Worm (Caenorhabditis elegans) whole organism, young adult: ENCODE results near the gene T25B9.3.

Experiments used
- C17E4.6 ChIP-seq: fragments of 200-800 bp; sonication (Bioruptor generic); IDR thresholded peaks from 2 replicates; pipeline ENCODE4 v1.3.6; 2022; ENCODE audit warnings: missing genetic modification reagents, missing genetic modification characterization, missing compliant biosample characterization
- D2030.7 ChIP-seq: fragments of 200-800 bp; sonication (Bioruptor generic); IDR thresholded peaks from 2 replicates; pipeline ENCODE4 v1.3.6; 2022; ENCODE audit warnings: missing genetic modification reagents, missing genetic modification characterization, missing compliant biosample characterization
- F49E8.2 ChIP-seq: sonication (generic microtip); optimal IDR thresholded peaks from 3 replicates; lab custom pipeline; 2017; ENCODE audit warnings: missing genetic modification characterization, mild to moderate bottlenecking, missing compliant biosample characterization, antibody characterized with exemption, moderate library complexity; ENCODE audit not compliant: insufficient read depth
- Y56A3A.18 ChIP-seq: fragments of 200-800 bp; sonication (Bioruptor generic); IDR thresholded peaks from 2 replicates; pipeline ENCODE4 v1.3.6; 2022; ENCODE audit warnings: missing genetic modification reagents, missing genetic modification characterization, missing compliant biosample characterization
- aptf-2 ChIP-seq: fragments of 200-800 bp; sonication (Bioruptor generic); conservative IDR thresholded peaks from 2 replicates; pipeline ENCODE4 v1.3.6; 2022; ENCODE audit warnings: missing genetic modification reagents, missing genetic modification characterization, missing compliant biosample characterization
- atf-7 ChIP-seq: sonication (generic microtip); optimal IDR thresholded peaks from 2 replicates; lab custom pipeline; 2017; ENCODE audit warnings: mild to moderate bottlenecking, missing genetic modification characterization, missing compliant biosample characterization
- lin-26 ChIP-seq: fragments of 200-800 bp; sonication (Bioruptor generic); IDR thresholded peaks from 2 replicates; pipeline ENCODE4 v1.3.6; 2022; ENCODE audit warnings: missing genetic modification reagents, missing genetic modification characterization, missing compliant biosample characterization
- lsl-1 ChIP-seq: fragments of 200-800 bp; sonication (Bioruptor generic); optimal IDR thresholded peaks from 2 replicates; lab custom pipeline; 2018; ENCODE audit warnings: mild to moderate bottlenecking, missing genetic modification characterization, moderate library complexity, missing compliant biosample characterization
- nfya-1 ChIP-seq: sonication (generic microtip); optimal IDR thresholded peaks from 2 replicates; lab custom pipeline; 2017; ENCODE audit warnings: antibody characterized with exemption, missing compliant biosample characterization, missing genetic modification characterization, borderline replicate concordance; ENCODE audit not compliant: insufficient read depth
- nfyb-1 ChIP-seq: fragments of 200-800 bp; sonication (Bioruptor generic); IDR thresholded peaks from 2 replicates; pipeline ENCODE4 v1.3.6; 2022; ENCODE audit warnings: missing genetic modification reagents, missing genetic modification characterization, missing compliant biosample characterization
- snpc-1.3 ChIP-seq: sonication (generic microtip); optimal IDR thresholded peaks from 2 replicates; lab custom pipeline; 2017; ENCODE audit warnings: missing genetic modification characterization, mild to moderate bottlenecking, missing compliant biosample characterization, antibody characterized with exemption, moderate library complexity, missing genotype, missing genetic modification reagents; ENCODE audit not compliant: insufficient read depth
- snpc-4 ChIP-seq, 5 experiments: fragments of 150-350 bp in 1 of 5; sonication (generic microtip) in 4 of 5; optimal IDR thresholded peaks; 2 replicates each; lab custom pipeline; 2014 to 2018; ENCODE audit warnings: missing genetic modification characterization in 5 of 5, missing biosample characterization in 3 of 5, antibody characterized with exemption in 2 of 5, mild to moderate bottlenecking in 2 of 5, missing compliant biosample characterization in 2 of 5, missing genotype in 2 of 5, moderate library complexity in 2 of 5, missing genetic modification reagents in 1 of 5

- TF ChIP-seq snpc-1.3: no peak
- TF ChIP-seq D2030.7 (GFP tag; lab: Robert Waterston, UW): no peak
- TF ChIP-seq atf-7 (tag; lab: Kevin White, UChicago): no peak
- TF ChIP-seq snpc-4 (GFP tag; optimal IDR thresholded peaks at IDR 0.05; lab: Kevin White, UChicago): no peak
- TF ChIP-seq snpc-4 (tag; optimal IDR thresholded peaks at IDR 0.05; lab: Kevin White, UChicago): no peak
- no peak for TF ChIP-seq nfyb-1
- no peak for TF ChIP-seq lsl-1 (GFP tag; lab: Kevin White, UChicago)
- TF ChIP-seq Y56A3A.18 (GFP tag; lab: Robert Waterston, UW): no peak
- 0 out of 2 replicates have a peak, but pooled peaks have one; percentile 28 for TF ChIP-seq C17E4.6 (GFP tag; lab: Robert Waterston, UW)
- peak; percentile 50; the same call in 1 of the 2 replicates for TF ChIP-seq lin-26
- no peak for TF ChIP-seq aptf-2 (GFP tag; lab: Robert Waterston, UW)
- TF ChIP-seq nfya-1 (tag; lab: Kevin White, UChicago): no peak
- peak; percentile 36 for TF ChIP-seq F49E8.2
Measured at ce11 chrIV:10737011-10737553, 7.5 kb upstream of the T25B9.3 start, which contains the start of gene grl-21.
